Fruit fly (Drosophila melanogaster): Measurements from ENCODE around the gene PolE1.

The PolE1 gene

dm6 chr3R:23377288-23377687, 29.4 kb downstream of the PolE1 start:
- TF ChIP-seq fd96Ca (GFP tag; IDR thresholded peaks at IDR 0.05) (0 out of 3 replicates have a peak, but pooled peaks have one; percentile 28), EcR (GFP tag; optimal IDR thresholded peaks at IDR 0.05) (no peak)

- 0 out of 3 replicates have a peak, but pooled peaks have one; percentile 38 for TF ChIP-seq CG4496 (GFP tag; IDR thresholded peaks at IDR 0.05)
- TF ChIP-seq Ets98B (GFP tag; IDR thresholded peaks at IDR 0.05), result no peak
Observed at dm6 chr3R:23383723-23384122, 35.8 kb downstream of the PolE1 start.

dm6 chr3R:23384591-23385260, 36.8 kb downstream of the PolE1 start, which contains the start of gene CG4393:
Gene CG4393, minus strand, starts transcription at chr3R:23384777.
- TF ChIP-seq Snoo (tag; optimal IDR thresholded peaks at IDR 0.05) (no peak), D1 (tag; optimal IDR thresholded peaks at IDR 0.05) (no peak), Ets98B (GFP tag; IDR thresholded peaks at IDR 0.05) (peak; percentile 55), CG9948 (tag; optimal IDR thresholded peaks at IDR 0.05) (no peak), CG8301 (tag; optimal IDR thresholded peaks at IDR 0.05) (peak; percentile 41), CG12605 (GFP tag; IDR thresholded peaks at IDR 0.05) (peak; percentile 57; the same call in 1 of the 2 replicates), rn (GFP tag; IDR thresholded peaks at IDR 0.05) (no peak), CG14655 (GFP tag; optimal IDR thresholded peaks at IDR 0.05) (peak; percentile 60), Pif1B (GFP tag; optimal IDR thresholded peaks at IDR 0.05) (peak; percentile 38), CG13204 (GFP tag; optimal IDR thresholded peaks at IDR 0.05) (peak; percentile 12), Pif1A (GFP tag; optimal IDR thresholded peaks at IDR 0.05) (peak; percentile 52), EcR (GFP tag; optimal IDR thresholded peaks at IDR 0.05) (no peak), CG15710 (tag; optimal IDR thresholded peaks at IDR 0.05) (peak; percentile 16), gl (tag; optimal IDR thresholded peaks at IDR 0.05) (peak; percentile 31), CG34367 (tag; optimal IDR thresholded peaks at IDR 0.05) (peak; percentile 13), CG8159 (tag; optimal IDR thresholded peaks at IDR 0.05) (peak; percentile 0), CG17806 (tag; optimal IDR thresholded peaks at IDR 0.05) (no peak), CG32121 (GFP tag; IDR thresholded peaks at IDR 0.05) (peak; percentile 39; the same call in 1 of the 2 replicates), CG10348 (GFP tag; IDR thresholded peaks at IDR 0.05) (no peak), CG4496 (GFP tag; IDR thresholded peaks at IDR 0.05) (peak; percentile 45; the same call in 1 of the 3 replicates), fd96Ca (GFP tag; IDR thresholded peaks at IDR 0.05) (peak; percentile 53; the same call in 2 of the 3 replicates)

- TF ChIP-seq CG34367 (tag; optimal IDR thresholded peaks at IDR 0.05) (no peak), Pif1A (GFP tag; optimal IDR thresholded peaks at IDR 0.05) (peak; percentile 13)
Observed at dm6 chr3R:23386021-23386457, 38.1 kb downstream of the PolE1 start.

- no peak for TF ChIP-seq CG15710 (tag; optimal IDR thresholded peaks at IDR 0.05)
- TF ChIP-seq Pif1B (GFP tag; optimal IDR thresholded peaks at IDR 0.05), result no peak
- peak; percentile 46; the same call in 1 of the 2 replicates for TF ChIP-seq Ets98B (GFP tag; IDR thresholded peaks at IDR 0.05)
- peak; percentile 58 for TF ChIP-seq CG32121 (GFP tag; IDR thresholded peaks at IDR 0.05)
- TF ChIP-seq CG9948 (tag; optimal IDR thresholded peaks at IDR 0.05), result peak; percentile 18
- TF ChIP-seq Pif1A (GFP tag; optimal IDR thresholded peaks at IDR 0.05), result no peak
- TF ChIP-seq D1 (tag; optimal IDR thresholded peaks at IDR 0.05), result no peak
- peak; percentile 70 for TF ChIP-seq CG4496 (GFP tag; IDR thresholded peaks at IDR 0.05)
- peak; percentile 22 for TF ChIP-seq CG8159 (tag; optimal IDR thresholded peaks at IDR 0.05)
- TF ChIP-seq CG17806 (tag; optimal IDR thresholded peaks at IDR 0.05), result peak; percentile 31
- TF ChIP-seq EcR (GFP tag; optimal IDR thresholded peaks at IDR 0.05), result no peak
- peak; percentile 38 for TF ChIP-seq CG8301 (tag; optimal IDR thresholded peaks at IDR 0.05)
- no peak for TF ChIP-seq CG13204 (GFP tag; optimal IDR thresholded peaks at IDR 0.05)
- no peak for TF ChIP-seq Snoo (tag; optimal IDR thresholded peaks at IDR 0.05)
- TF ChIP-seq CG14655 (GFP tag; optimal IDR thresholded peaks at IDR 0.05), result peak; percentile 32
- no peak for TF ChIP-seq gl (tag; optimal IDR thresholded peaks at IDR 0.05)
- TF ChIP-seq rn (GFP tag; IDR thresholded peaks at IDR 0.05), result 0 out of 2 replicates have a peak, but pooled peaks have one; percentile 27
- TF ChIP-seq fd96Ca (GFP tag; IDR thresholded peaks at IDR 0.05), result peak; percentile 31; the same call in 1 of the 3 replicates
- TF ChIP-seq CG34367 (tag; optimal IDR thresholded peaks at IDR 0.05), result no peak
- peak; percentile 41; the same call in 1 of the 2 replicates for TF ChIP-seq CG10348 (GFP tag; IDR thresholded peaks at IDR 0.05)
- peak; percentile 51; the same call in 1 of the 2 replicates for TF ChIP-seq CG12605 (GFP tag; IDR thresholded peaks at IDR 0.05)
Observed at dm6 chr3R:23386907-23387306, 39.0 kb downstream of the PolE1 start.

dm6 chr3R:23388798-23389197, 40.9 kb downstream of the PolE1 start, which contains the start of gene CG31515:
Gene CG31515, minus strand, starts transcription at chr3R:23388898.
- TF ChIP-seq CG10348 (GFP tag; IDR thresholded peaks at IDR 0.05), result no peak
- TF ChIP-seq Snoo (tag; optimal IDR thresholded peaks at IDR 0.05), result no peak
- TF ChIP-seq Pif1A (GFP tag; optimal IDR thresholded peaks at IDR 0.05), result no peak
- TF ChIP-seq rn (GFP tag; IDR thresholded peaks at IDR 0.05), result no peak
- TF ChIP-seq CG8159 (tag; optimal IDR thresholded peaks at IDR 0.05), result no peak
- TF ChIP-seq D1 (tag; optimal IDR thresholded peaks at IDR 0.05), result no peak
- TF ChIP-seq fd96Ca (GFP tag; IDR thresholded peaks at IDR 0.05), result no peak
- TF ChIP-seq gl (tag; optimal IDR thresholded peaks at IDR 0.05), result no peak
- no peak for TF ChIP-seq CG8301 (tag; optimal IDR thresholded peaks at IDR 0.05)
- TF ChIP-seq CG13204 (GFP tag; optimal IDR thresholded peaks at IDR 0.05), result no peak
- TF ChIP-seq CG34367 (tag; optimal IDR thresholded peaks at IDR 0.05), result no peak
- TF ChIP-seq Pif1B (GFP tag; optimal IDR thresholded peaks at IDR 0.05), result no peak

Measured in whole organism, pupa.